Worm (Caenorhabditis elegans) whole organism, young adult: Measurements from ENCODE around the gene ctl-3.

Experiments
- B0019.2 ChIP-seq: fragments of 200-800 bp; sonication (Bioruptor generic); conservative IDR thresholded peaks from 2 replicates; pipeline ENCODE4 v1.3.6; 2022; ENCODE audit warnings: missing genetic modification reagents, missing genetic modification characterization, missing compliant biosample characterization
- D2030.7 ChIP-seq: fragments of 200-800 bp; sonication (Bioruptor generic); IDR thresholded peaks from 2 replicates; pipeline ENCODE4 v1.3.6; 2022; ENCODE audit warnings: missing genetic modification reagents, missing genetic modification characterization, missing compliant biosample characterization
- F33H1.4 ChIP-seq: fragments of 200-800 bp; sonication (Bioruptor generic); IDR thresholded peaks from 2 replicates; pipeline ENCODE4 v1.3.6; 2022; ENCODE audit warnings: missing genetic modification reagents, missing genetic modification characterization, missing compliant biosample characterization
- F49E8.2 ChIP-seq: sonication (generic microtip); optimal IDR thresholded peaks from 3 replicates; lab custom pipeline; 2017; ENCODE audit warnings: missing genetic modification characterization, mild to moderate bottlenecking, missing compliant biosample characterization, antibody characterized with exemption, moderate library complexity; ENCODE audit not compliant: insufficient read depth
- T26A5.8 ChIP-seq: sonication (generic microtip); optimal IDR thresholded peaks from 2 replicates; lab custom pipeline; 2016; ENCODE audit warnings: missing genetic modification characterization, missing compliant biosample characterization
- Y53F4B.3 ChIP-seq: fragments of 200-800 bp; sonication (Bioruptor generic); IDR thresholded peaks from 2 replicates; pipeline ENCODE4 v1.3.6; 2022; ENCODE audit warnings: missing genetic modification reagents, missing genetic modification characterization, missing compliant biosample characterization
- Y56A3A.18 ChIP-seq: fragments of 200-800 bp; sonication (Bioruptor generic); IDR thresholded peaks from 2 replicates; pipeline ENCODE4 v1.3.6; 2022; ENCODE audit warnings: missing genetic modification reagents, missing genetic modification characterization, missing compliant biosample characterization
- Y79H2A.3 ChIP-seq: fragments of 200-800 bp; sonication (Bioruptor generic); conservative IDR thresholded peaks from 2 replicates; pipeline ENCODE4 v1.3.6; 2022; ENCODE audit warnings: missing genetic modification reagents, missing genetic modification characterization, missing compliant biosample characterization
- akir-1 ChIP-seq: fragments of 200-800 bp; sonication (Bioruptor generic); optimal IDR thresholded peaks from 2 replicates; lab custom pipeline; 2018; ENCODE audit warnings: mild to moderate bottlenecking, missing genetic modification characterization, moderate library complexity, missing compliant biosample characterization
- ccch-3 ChIP-seq: fragments of 200-800 bp; sonication (Bioruptor generic); optimal IDR thresholded peaks from 2 replicates; lab custom pipeline; 2018; ENCODE audit warnings: mild to moderate bottlenecking, missing genetic modification characterization, missing compliant biosample characterization
- cebp-1 ChIP-seq, 2 experiments: fragments of 200-800 bp in 1 of 2; sonication (Bioruptor generic) in 1 of 2; sonication (generic microtip) in 1 of 2; IDR thresholded peaks in 1 of 2; optimal IDR thresholded peaks in 1 of 2; 2 replicates each; pipeline versions ENCODE4 v1.3.6 to Lab custom; 2017 to 2022; ENCODE audit warnings: missing compliant biosample characterization in 2 of 2, missing genetic modification characterization in 2 of 2, mild to moderate bottlenecking in 1 of 2, missing genetic modification reagents in 1 of 2, moderate library complexity in 1 of 2
- ceh-40 ChIP-seq: fragments of 200-800 bp; sonication (Bioruptor generic); IDR thresholded peaks from 2 replicates; pipeline ENCODE4 v1.3.6; 2022; ENCODE audit warnings: missing genetic modification characterization, missing compliant biosample characterization
- ceh-91 ChIP-seq: fragments of 200-800 bp; sonication (Bioruptor generic); IDR thresholded peaks from 2 replicates; pipeline ENCODE4 v1.3.6; 2022; ENCODE audit warnings: missing genetic modification reagents, missing genetic modification characterization, missing compliant biosample characterization
- die-1 ChIP-seq: sonication (generic microtip); optimal IDR thresholded peaks from 2 replicates; lab custom pipeline; 2016; ENCODE audit warnings: missing genotype, mild to moderate bottlenecking, missing genetic modification characterization, missing compliant biosample characterization
- dpff-1 ChIP-seq: sonication (generic microtip); optimal IDR thresholded peaks from 2 replicates; lab custom pipeline; 2017; ENCODE audit warnings: mild to moderate bottlenecking, missing genetic modification characterization, missing compliant biosample characterization
- efl-1 ChIP-seq: fragments of 150-350 bp; optimal IDR thresholded peaks from 2 replicates; lab custom pipeline; 2014; ENCODE audit warnings: missing biosample characterization, missing genetic modification reagents, missing genetic modification characterization
- egrh-3 ChIP-seq: fragments of 200-800 bp; sonication (Bioruptor generic); IDR thresholded peaks from 2 replicates; pipeline ENCODE4 v1.3.6; 2022; ENCODE audit warnings: missing genetic modification reagents, missing genetic modification characterization, missing compliant biosample characterization
- hlh-26 ChIP-seq: fragments of 200-800 bp; sonication (Bioruptor generic); conservative IDR thresholded peaks from 2 replicates; pipeline ENCODE4 v1.3.6; 2022; ENCODE audit warnings: missing genetic modification reagents, missing genetic modification characterization, missing compliant biosample characterization
- lin-54 ChIP-seq: fragments of 200-800 bp; sonication (Bioruptor generic); optimal IDR thresholded peaks from 2 replicates; lab custom pipeline; 2018; ENCODE audit warnings: mild to moderate bottlenecking, missing genetic modification characterization, missing compliant biosample characterization
- lir-1 ChIP-seq: fragments of 200-800 bp; sonication (Bioruptor generic); conservative IDR thresholded peaks from 2 replicates; pipeline ENCODE4 v1.3.6; 2022; ENCODE audit warnings: missing genetic modification reagents, missing genetic modification characterization, missing compliant biosample characterization
- lsl-1 ChIP-seq: fragments of 200-800 bp; sonication (Bioruptor generic); optimal IDR thresholded peaks from 2 replicates; lab custom pipeline; 2018; ENCODE audit warnings: mild to moderate bottlenecking, missing genetic modification characterization, moderate library complexity, missing compliant biosample characterization
- madf-6 ChIP-seq: fragments of 200-800 bp; sonication (Bioruptor generic); IDR thresholded peaks from 2 replicates; pipeline ENCODE4 v1.3.6; 2022; ENCODE audit warnings: missing genetic modification reagents, missing genetic modification characterization, missing compliant biosample characterization
- madf-8 ChIP-seq: fragments of 200-800 bp; sonication (Bioruptor generic); conservative IDR thresholded peaks from 2 replicates; pipeline ENCODE4 v1.3.6; 2022; ENCODE audit warnings: missing genetic modification reagents, missing genetic modification characterization, missing compliant biosample characterization
- mcd-1 ChIP-seq: fragments of 200-800 bp; sonication (Bioruptor generic); IDR thresholded peaks from 2 replicates; pipeline ENCODE4 v1.3.6; 2022; ENCODE audit warnings: missing genetic modification reagents, missing genetic modification characterization, missing compliant biosample characterization
- mxl-1 ChIP-seq: sonication (generic microtip); optimal IDR thresholded peaks from 2 replicates; lab custom pipeline; 2016; ENCODE audit warnings: missing genetic modification characterization, missing compliant biosample characterization
- pha-4 ChIP-seq: fragments of 150-350 bp; sonication (generic microtip); optimal IDR thresholded peaks from 2 replicates; lab custom pipeline; 2014; ENCODE audit warnings: missing biosample characterization, missing genetic modification reagents, missing genetic modification characterization
- rpc-1 ChIP-seq, 2 experiments: fragments of 150-350 bp in 1 of 2; sonication (generic microtip) in 1 of 2; optimal IDR thresholded peaks; 2 replicates each; lab custom pipeline; 2014 to 2018; ENCODE audit warnings: missing biosample characterization in 1 of 2, missing genetic modification characterization in 1 of 2, missing genetic modification reagents in 1 of 2, missing genotype in 1 of 2
- sdz-38 ChIP-seq: sonication (generic microtip); optimal IDR thresholded peaks from 2 replicates; lab custom pipeline; 2016; ENCODE audit warnings: missing genotype, missing genetic modification characterization, missing compliant biosample characterization
- snpc-3.4 ChIP-seq: sonication (generic microtip); optimal IDR thresholded peaks from 2 replicates; lab custom pipeline; 2017; ENCODE audit warnings: missing genetic modification characterization, mild to moderate bottlenecking, missing compliant biosample characterization, antibody characterized with exemption, moderate library complexity, missing genotype, missing genetic modification reagents
- snpc-4 ChIP-seq, 5 experiments: fragments of 150-350 bp in 1 of 5; sonication (generic microtip) in 4 of 5; optimal IDR thresholded peaks; 2 replicates each; lab custom pipeline; 2014 to 2018; ENCODE audit warnings: missing genetic modification characterization in 5 of 5, missing biosample characterization in 3 of 5, antibody characterized with exemption in 2 of 5, mild to moderate bottlenecking in 2 of 5, missing compliant biosample characterization in 2 of 5, missing genotype in 2 of 5, moderate library complexity in 2 of 5, missing genetic modification reagents in 1 of 5
- tbp1 ChIP-seq: fragments of 200-800 bp; sonication (Bioruptor generic); optimal IDR thresholded peaks from 2 replicates; lab custom pipeline; 2018; ENCODE audit warnings: mild to moderate bottlenecking, missing genetic modification characterization, missing compliant biosample characterization
- tbx-9 ChIP-seq: sonication (generic microtip); optimal IDR thresholded peaks from 2 replicates; lab custom pipeline; 2016; ENCODE audit warnings: borderline replicate concordance, missing genetic modification characterization, inconsistent platforms, missing compliant biosample characterization
- tlf-1 ChIP-seq: fragments of 200-800 bp; sonication (Bioruptor generic); optimal IDR thresholded peaks from 2 replicates; lab custom pipeline; 2018; ENCODE audit warnings: mild to moderate bottlenecking, missing genetic modification characterization, missing compliant biosample characterization
- unc-130 ChIP-seq: sonication (generic microtip); optimal IDR thresholded peaks from 2 replicates; lab custom pipeline; 2016; ENCODE audit warnings: missing genetic modification reagents, missing genetic modification characterization, missing compliant biosample characterization
- unc-62 ChIP-seq: fragments of 150-350 bp; optimal IDR thresholded peaks from 2 replicates; lab custom pipeline; 2014; ENCODE audit warnings: missing biosample characterization, missing genetic modification reagents, missing genetic modification characterization
- xnd-1 ChIP-seq: sonication (generic microtip); optimal IDR thresholded peaks from 2 replicates; lab custom pipeline; 2016; ENCODE audit warnings: missing genotype, missing genetic modification reagents, missing genetic modification characterization, missing compliant biosample characterization
- zfh-2 ChIP-seq: fragments of 200-800 bp; sonication (Bioruptor generic); conservative IDR thresholded peaks from 2 replicates; pipeline ENCODE4 v1.3.6; 2022; ENCODE audit warnings: missing genetic modification reagents, missing genetic modification characterization, missing compliant biosample characterization

The ctl-3 gene

ce11 chrII:14319227-14319626 lies 8.6 kb upstream of the ctl-3 start (continued):
- TF ChIP-seq Y56A3A.18 (GFP tag; lab: Robert Waterston, UW), result 0 out of 2 replicates have a peak, but pooled peaks have one; percentile 21
- no peak for TF ChIP-seq mxl-1

- peak; percentile 3 for TF ChIP-seq akir-1
- TF ChIP-seq zfh-2 (GFP tag; lab: Robert Waterston, UW), result peak; percentile 76; the same call in 1 of the 2 replicates
- TF ChIP-seq egrh-3, result peak; percentile 68
- TF ChIP-seq B0019.2 (GFP tag; lab: Robert Waterston, UW), result no peak
Measured at ce11 chrII:14318027-14318426, 7.4 kb upstream of the ctl-3 start, which contains the start of gene Y54G11A.14. Gene Y54G11A.14 (plus strand): TSS chrII:14318158.

- TF ChIP-seq T26A5.8 (tag; lab: Kevin White, UChicago) (no peak), tbp1 (GFP tag; lab: Kevin White, UChicago) (peak; percentile 9), F49E8.2 (peak; percentile 50), rpc-1 (optimal IDR thresholded peaks at IDR 0.05; lab: Kevin White, UChicago) (no peak), rpc-1 (tag; optimal IDR thresholded peaks at IDR 0.05; lab: Kevin White, UChicago) (no peak), lin-54 (GFP tag; lab: Kevin White, UChicago) (peak; percentile 38), tlf-1 (GFP tag; lab: Kevin White, UChicago) (no peak), efl-1 (peak; percentile 55), madf-6 (GFP tag; lab: Robert Waterston, UW) (peak; percentile 94), xnd-1 (tag; lab: Kevin White, UChicago) (peak; percentile 78), ccch-3 (GFP tag; lab: Kevin White, UChicago) (no peak), dpff-1 (tag; lab: Kevin White, UChicago) (no peak), madf-8 (GFP tag; lab: Robert Waterston, UW) (peak; percentile 81), snpc-3.4 (tag; lab: Kevin White, UChicago) (peak; percentile 34), F33H1.4 (GFP tag; lab: Robert Waterston, UW) (peak; percentile 93), die-1 (no peak), D2030.7 (GFP tag; lab: Robert Waterston, UW) (peak; percentile 65; the same call in 1 of the 2 replicates), mcd-1 (GFP tag; lab: Robert Waterston, UW) (no peak), sdz-38 (no peak), ceh-91 (GFP tag; lab: Robert Waterston, UW) (peak; percentile 66), snpc-4 (GFP tag; optimal IDR thresholded peaks at IDR 0.05; lab: Kevin White, UChicago) (no peak), snpc-4 (tag; optimal IDR thresholded peaks at IDR 0.05; lab: Kevin White, UChicago) (no peak), lsl-1 (GFP tag; lab: Kevin White, UChicago) (peak; percentile 95), cebp-1 (GFP tag; IDR thresholded peaks at IDR 0.05; lab: Robert Waterston, UW) (no peak), cebp-1 (tag; optimal IDR thresholded peaks at IDR 0.05; lab: Kevin White, UChicago) (no peak), unc-130 (GFP tag; lab: Kevin White, UChicago) (no peak), pha-4 (no peak), lir-1 (GFP tag; lab: Robert Waterston, UW) (no peak), unc-62 (GFP tag; lab: Kevin White, UChicago) (no peak), hlh-26 (GFP tag; lab: Robert Waterston, UW) (no peak)
- TF ChIP-seq, all 124 proteins: peak for 12
Measured at ce11 chrII:14312182-14312581, 1.6 kb upstream of the ctl-3 start.

- TF ChIP-seq tbx-9 (tag; lab: Kevin White, UChicago), result no peak
- no peak for TF ChIP-seq Y79H2A.3 (GFP tag; lab: Robert Waterston, UW)
- no peak for TF ChIP-seq madf-8 (GFP tag; lab: Robert Waterston, UW)
- TF ChIP-seq ceh-40, result no peak
- TF ChIP-seq mcd-1 (GFP tag; lab: Robert Waterston, UW), result no peak
- TF ChIP-seq Y53F4B.3 (GFP tag; lab: Robert Waterston, UW), result no peak
Measured at ce11 chrII:14311537-14311936, 958 bp upstream of the ctl-3 start.
